Worm (Caenorhabditis elegans): ENCODE measurements around the gene F19F10.11.

F19F10.11 gene

DNA sequence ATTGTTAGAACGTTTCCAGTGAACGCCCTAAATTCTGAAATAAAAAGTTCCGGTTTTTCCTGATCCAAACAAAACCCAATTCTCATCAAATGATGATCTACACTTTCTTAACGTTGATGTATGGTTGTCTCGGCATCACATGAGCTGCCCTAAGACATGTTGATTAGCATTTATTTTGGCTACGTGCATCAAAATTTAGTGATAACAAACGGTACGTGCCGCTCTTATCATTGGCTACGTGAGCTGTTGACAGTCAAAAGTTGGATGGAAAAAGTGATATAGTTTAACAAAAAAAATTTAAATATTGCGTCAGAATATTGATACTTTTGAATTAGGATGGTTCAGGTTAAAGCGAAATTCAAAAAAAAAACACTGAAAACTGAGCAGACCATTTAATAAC, 39.5 kb downstream of the F19F10.11 start:
- TF ChIP-seq klf-2 (GFP tag; conservative IDR thresholded peaks at IDR 0.05) (no peak), med-1 (GFP tag; optimal IDR thresholded peaks at IDR 0.05; ENCODE audit: insufficient read depth) (no peak), flt-1 (GFP tag; IDR thresholded peaks at IDR 0.05) (no peak), T22C8.4 (GFP tag; IDR thresholded peaks at IDR 0.05) (no peak), tab-1 (GFP tag; IDR thresholded peaks at IDR 0.05) (no peak), cog-1 (tag; optimal IDR thresholded peaks at IDR 0.05) (no peak), ztf-29 (GFP tag; IDR thresholded peaks at IDR 0.05) (no peak), ref-1 (GFP tag; conservative IDR thresholded peaks at IDR 0.05) (no peak), ztf-23 (GFP tag; IDR thresholded peaks at IDR 0.05) (no peak)

DNA sequence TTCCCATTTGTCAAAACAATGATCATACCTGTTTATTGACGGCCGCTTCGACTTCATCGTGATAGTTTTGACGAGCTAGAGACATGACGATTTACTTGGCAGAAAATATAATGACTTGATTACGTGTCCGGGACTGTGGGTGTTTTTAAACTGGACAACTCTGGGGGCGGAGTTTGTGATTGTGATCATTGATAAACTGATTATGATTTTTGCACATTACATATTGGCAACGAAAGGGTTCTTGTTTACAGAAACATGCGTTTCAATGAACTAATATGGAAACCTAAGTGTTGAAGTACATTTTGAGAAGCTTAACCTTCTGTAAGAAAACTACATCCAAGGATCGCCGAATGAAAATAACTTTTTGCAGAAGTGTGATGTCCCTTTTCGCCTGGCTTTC, 40.0 kb downstream of the F19F10.11 start, which contains the start of gene ftn-1:
ftn-1 (minus strand) TSS at position 101 of the 400 bp plus-strand sequence.
- TF ChIP-seq tab-1 (GFP tag; IDR thresholded peaks at IDR 0.05): no peak
- no peak for TF ChIP-seq flt-1 (GFP tag; IDR thresholded peaks at IDR 0.05)
- TF ChIP-seq med-1 (GFP tag; optimal IDR thresholded peaks at IDR 0.05; ENCODE audit: insufficient read depth): no peak
- no peak for TF ChIP-seq ztf-23 (GFP tag; IDR thresholded peaks at IDR 0.05)
- no peak for TF ChIP-seq T22C8.4 (GFP tag; IDR thresholded peaks at IDR 0.05)
- no peak for TF ChIP-seq cog-1 (tag; optimal IDR thresholded peaks at IDR 0.05)
- TF ChIP-seq klf-2 (GFP tag; conservative IDR thresholded peaks at IDR 0.05): no peak
- no peak for TF ChIP-seq ref-1 (GFP tag; conservative IDR thresholded peaks at IDR 0.05)
- TF ChIP-seq ztf-29 (GFP tag; IDR thresholded peaks at IDR 0.05): no peak

DNA sequence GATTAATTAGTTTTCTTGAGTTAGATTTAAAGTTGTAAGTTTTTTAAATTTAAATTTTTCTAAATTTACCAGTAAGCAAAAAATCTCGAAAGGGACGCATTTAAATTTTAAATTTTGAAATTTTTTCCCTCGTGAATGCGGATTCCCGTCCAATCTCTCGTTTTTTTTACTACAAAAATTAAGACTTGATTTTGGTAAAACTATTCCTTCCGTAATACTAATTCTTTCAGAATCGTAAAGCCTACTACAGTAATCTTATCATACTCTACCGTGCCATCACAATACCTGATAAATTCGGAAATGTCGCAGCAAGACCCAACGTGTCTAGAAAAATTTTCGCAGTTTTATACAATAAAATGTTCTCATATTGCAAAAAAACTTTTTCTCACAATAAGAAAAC, 42.3 kb downstream of the F19F10.11 start, which contains the start of the genes C54F6.19 and nhx-3:
C54F6.19 (plus strand) TSS at position 301 of the 400 bp plus-strand sequence.
nhx-3 (minus strand) TSS at position 337 of the 400 bp plus-strand sequence.
- TF ChIP-seq klf-2 (GFP tag; conservative IDR thresholded peaks at IDR 0.05): no peak
- TF ChIP-seq flt-1 (GFP tag; IDR thresholded peaks at IDR 0.05): no peak
- no peak for TF ChIP-seq cog-1 (tag; optimal IDR thresholded peaks at IDR 0.05)
- TF ChIP-seq T22C8.4 (GFP tag; IDR thresholded peaks at IDR 0.05): no peak
- TF ChIP-seq ztf-23 (GFP tag; IDR thresholded peaks at IDR 0.05): no peak
- no peak for TF ChIP-seq tab-1 (GFP tag; IDR thresholded peaks at IDR 0.05)
- TF ChIP-seq med-1 (GFP tag; optimal IDR thresholded peaks at IDR 0.05; ENCODE audit: insufficient read depth): no peak
- TF ChIP-seq ztf-29 (GFP tag; IDR thresholded peaks at IDR 0.05): no peak
- TF ChIP-seq ref-1 (GFP tag; conservative IDR thresholded peaks at IDR 0.05): no peak

DNA sequence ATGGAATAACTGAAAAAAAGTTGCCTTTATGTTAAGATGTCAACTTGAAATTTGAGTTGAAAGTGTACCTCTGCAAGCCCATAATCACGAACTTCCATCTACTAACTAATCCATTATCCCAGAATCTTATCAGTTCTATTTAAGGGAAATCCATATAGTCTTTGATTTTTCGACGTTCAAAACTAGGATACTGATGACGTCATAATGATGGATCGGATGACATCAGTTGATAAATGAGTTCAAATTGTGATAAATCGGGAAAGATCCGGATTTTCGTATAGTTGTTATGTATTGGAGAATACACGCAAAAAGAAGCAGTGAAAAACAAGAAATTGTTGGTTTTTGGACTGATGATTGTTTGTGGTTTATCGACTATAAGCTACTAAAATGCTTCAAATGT, 43.8 kb downstream of the F19F10.11 start:
- TF ChIP-seq med-1 (GFP tag; optimal IDR thresholded peaks at IDR 0.05; ENCODE audit: insufficient read depth) (no peak), klf-2 (GFP tag; conservative IDR thresholded peaks at IDR 0.05) (no peak), flt-1 (GFP tag; IDR thresholded peaks at IDR 0.05) (no peak), tab-1 (GFP tag; IDR thresholded peaks at IDR 0.05) (no peak), ztf-29 (GFP tag; IDR thresholded peaks at IDR 0.05) (no peak), cog-1 (tag; optimal IDR thresholded peaks at IDR 0.05) (no peak), T22C8.4 (GFP tag; IDR thresholded peaks at IDR 0.05) (no peak), ref-1 (GFP tag; conservative IDR thresholded peaks at IDR 0.05) (no peak), ztf-23 (GFP tag; IDR thresholded peaks at IDR 0.05) (no peak)

DNA sequence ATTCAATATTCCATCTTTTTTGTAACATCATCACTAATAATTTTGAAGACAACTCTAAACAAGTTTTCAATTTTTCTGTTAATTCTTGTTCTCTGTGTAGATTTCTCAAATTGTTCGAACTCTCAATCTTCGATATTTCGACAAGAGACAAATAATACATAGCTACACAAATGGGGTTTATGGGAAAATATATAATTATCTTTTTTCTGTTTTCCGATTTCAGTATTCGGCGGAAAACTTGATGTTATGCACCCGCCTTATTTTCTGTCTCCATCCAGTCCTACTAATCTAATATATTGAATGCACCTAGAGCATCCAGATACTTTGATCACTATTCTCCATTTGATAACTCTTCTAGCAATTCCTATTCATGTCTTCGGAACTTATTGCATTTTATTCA, 48.5 kb downstream of the F19F10.11 start, which contains the start of gene srh-268:
srh-268 (plus strand) TSS at position 301 of the 400 bp plus-strand sequence.
- no peak for TF ChIP-seq klf-2 (GFP tag; conservative IDR thresholded peaks at IDR 0.05)
- no peak for TF ChIP-seq T22C8.4 (GFP tag; IDR thresholded peaks at IDR 0.05)
- TF ChIP-seq ref-1 (GFP tag; conservative IDR thresholded peaks at IDR 0.05): no peak
- TF ChIP-seq ztf-23 (GFP tag; IDR thresholded peaks at IDR 0.05): no peak
- no peak for TF ChIP-seq flt-1 (GFP tag; IDR thresholded peaks at IDR 0.05)
- TF ChIP-seq ztf-29 (GFP tag; IDR thresholded peaks at IDR 0.05): no peak
- TF ChIP-seq med-1 (GFP tag; optimal IDR thresholded peaks at IDR 0.05; ENCODE audit: insufficient read depth): no peak
- TF ChIP-seq tab-1 (GFP tag; IDR thresholded peaks at IDR 0.05): no peak
- no peak for TF ChIP-seq cog-1 (tag; optimal IDR thresholded peaks at IDR 0.05)

DNA sequence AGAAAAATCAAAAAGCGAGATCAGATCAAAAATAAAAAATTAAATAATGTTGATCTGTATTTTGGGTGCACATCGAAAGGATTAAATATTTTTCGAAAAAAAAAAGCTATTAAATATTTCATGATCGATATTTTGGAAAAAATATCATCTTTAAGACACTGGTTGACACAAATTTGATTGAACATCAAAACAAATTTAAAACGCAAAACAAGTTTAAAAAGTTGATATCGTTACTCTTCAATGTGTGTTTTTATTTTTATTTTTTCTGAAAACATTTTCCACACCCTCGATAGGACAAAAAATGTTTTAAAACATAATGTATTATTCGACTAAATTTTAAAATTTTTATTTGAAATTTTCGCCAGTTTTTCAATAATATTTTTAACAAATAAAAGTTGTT, 49.5 kb downstream of the F19F10.11 start, which contains the start of gene C54F6.12:
C54F6.12 (minus strand) TSS at position 101 of the 400 bp plus-strand sequence.
- TF ChIP-seq ref-1 (GFP tag; conservative IDR thresholded peaks at IDR 0.05) (no peak), flt-1 (GFP tag; IDR thresholded peaks at IDR 0.05) (no peak), cog-1 (tag; optimal IDR thresholded peaks at IDR 0.05) (no peak), tab-1 (GFP tag; IDR thresholded peaks at IDR 0.05) (no peak), ztf-29 (GFP tag; IDR thresholded peaks at IDR 0.05) (no peak), med-1 (GFP tag; optimal IDR thresholded peaks at IDR 0.05; ENCODE audit: insufficient read depth) (no peak), T22C8.4 (GFP tag; IDR thresholded peaks at IDR 0.05) (no peak)

DNA sequence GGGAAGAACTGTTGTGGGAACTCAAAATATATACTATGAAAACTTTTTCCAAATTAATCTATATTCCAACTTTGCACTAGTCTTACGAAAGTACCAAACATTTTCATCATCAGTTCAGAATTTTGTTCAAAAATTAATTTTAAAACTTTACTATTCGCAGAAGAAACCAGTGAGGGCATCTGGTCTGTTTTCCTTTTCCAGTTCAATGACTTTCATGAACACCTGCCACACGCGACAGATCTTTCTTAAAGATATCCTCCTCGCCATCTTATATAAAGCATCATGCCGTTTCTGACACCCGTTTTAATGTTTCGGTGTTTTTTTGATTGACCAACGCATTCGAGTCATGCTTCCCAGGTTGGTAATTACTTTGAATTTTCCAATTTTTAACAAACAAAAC, 54.6 kb downstream of the F19F10.11 start, which contains the start of gene C54F6.3:
C54F6.3 (plus strand) TSS at position 301 of the 400 bp plus-strand sequence.
- TF ChIP-seq tab-1 (GFP tag; IDR thresholded peaks at IDR 0.05) (no peak), T22C8.4 (GFP tag; IDR thresholded peaks at IDR 0.05) (no peak), med-1 (GFP tag; optimal IDR thresholded peaks at IDR 0.05; ENCODE audit: insufficient read depth) (no peak), ztf-23 (GFP tag; IDR thresholded peaks at IDR 0.05) (no peak), ref-1 (GFP tag; conservative IDR thresholded peaks at IDR 0.05) (no peak), cog-1 (tag; optimal IDR thresholded peaks at IDR 0.05) (no peak), klf-2 (GFP tag; conservative IDR thresholded peaks at IDR 0.05) (no peak), ztf-29 (GFP tag; IDR thresholded peaks at IDR 0.05) (no peak), flt-1 (GFP tag; IDR thresholded peaks at IDR 0.05) (no peak)

Measured in whole organism, midembryonic.